Fruit fly (Drosophila melanogaster): Measurements from ENCODE around the gene CG7488.

CG7488 gene

DNA sequence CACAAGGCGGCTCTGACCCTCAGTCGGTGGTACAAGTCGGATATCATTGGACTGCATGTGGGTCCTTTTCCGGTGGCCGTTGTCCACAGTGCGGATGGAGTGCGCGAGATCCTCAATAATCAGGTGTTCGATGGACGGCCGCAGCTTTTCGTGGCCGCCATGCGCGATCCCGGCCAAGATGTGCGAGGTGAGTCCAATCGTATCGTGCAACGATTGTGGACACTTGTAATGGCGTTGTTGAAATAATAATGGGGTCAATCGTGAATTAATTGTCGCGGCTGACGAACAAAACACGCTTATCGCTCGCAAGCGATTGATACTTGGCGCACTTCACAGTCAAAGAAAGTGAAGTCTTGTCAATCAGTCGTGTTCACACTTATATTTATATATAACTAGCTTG is 31.4 kb upstream of the CG7488 start:
- TF ChIP-seq CG8301 (tag; optimal IDR thresholded peaks at IDR 0.05), result no peak
- TF ChIP-seq Snoo (tag; optimal IDR thresholded peaks at IDR 0.05), result no peak

DNA sequence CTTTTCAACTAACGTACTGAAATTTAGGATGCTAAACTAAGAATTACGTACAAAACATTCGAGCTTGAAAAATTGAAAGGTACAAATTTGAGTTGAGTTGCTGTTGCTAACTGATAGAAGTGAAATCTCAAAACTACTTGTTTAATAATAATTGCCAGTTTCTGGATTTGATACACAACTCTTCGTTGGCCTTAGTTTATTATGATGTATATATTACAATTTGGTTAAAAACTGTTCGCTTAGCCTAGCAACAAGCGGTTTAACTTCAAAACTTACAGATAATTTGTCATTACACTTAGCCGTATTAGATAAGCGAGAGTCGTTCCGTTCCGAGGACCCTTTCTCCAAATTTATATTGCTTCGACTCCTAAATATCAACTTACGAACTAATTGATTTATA is 27.8 kb upstream of the CG7488 start, which contains the start of the genes CG14384 and grsm:
TSS of gene CG14384 (minus strand) at position 101 of the 400 bp plus-strand sequence.
TSS of gene grsm (minus strand) at position 101 of the 400 bp plus-strand sequence.
- no peak for TF ChIP-seq Pif1B (GFP tag; optimal IDR thresholded peaks at IDR 0.05)
- no peak for TF ChIP-seq CG32121 (GFP tag; IDR thresholded peaks at IDR 0.05)
- no peak for TF ChIP-seq CG4496 (GFP tag; IDR thresholded peaks at IDR 0.05)
- no peak for TF ChIP-seq EcR (GFP tag; optimal IDR thresholded peaks at IDR 0.05)
- TF ChIP-seq CG14655 (GFP tag; optimal IDR thresholded peaks at IDR 0.05), result no peak
- TF ChIP-seq CG12605 (GFP tag; IDR thresholded peaks at IDR 0.05), result no peak
- no peak for TF ChIP-seq CG17806 (tag; optimal IDR thresholded peaks at IDR 0.05)
- no peak for TF ChIP-seq CG9948 (tag; optimal IDR thresholded peaks at IDR 0.05)
- no peak for TF ChIP-seq fd96Ca (GFP tag; IDR thresholded peaks at IDR 0.05)
- no peak for TF ChIP-seq rn (GFP tag; IDR thresholded peaks at IDR 0.05)
- no peak for TF ChIP-seq Snoo (tag; optimal IDR thresholded peaks at IDR 0.05)
- TF ChIP-seq Pif1A (GFP tag; optimal IDR thresholded peaks at IDR 0.05), result no peak
- TF ChIP-seq CG10348 (GFP tag; IDR thresholded peaks at IDR 0.05), result no peak
- no peak for TF ChIP-seq D1 (tag; optimal IDR thresholded peaks at IDR 0.05)
- TF ChIP-seq CG34367 (tag; optimal IDR thresholded peaks at IDR 0.05), result no peak

DNA sequence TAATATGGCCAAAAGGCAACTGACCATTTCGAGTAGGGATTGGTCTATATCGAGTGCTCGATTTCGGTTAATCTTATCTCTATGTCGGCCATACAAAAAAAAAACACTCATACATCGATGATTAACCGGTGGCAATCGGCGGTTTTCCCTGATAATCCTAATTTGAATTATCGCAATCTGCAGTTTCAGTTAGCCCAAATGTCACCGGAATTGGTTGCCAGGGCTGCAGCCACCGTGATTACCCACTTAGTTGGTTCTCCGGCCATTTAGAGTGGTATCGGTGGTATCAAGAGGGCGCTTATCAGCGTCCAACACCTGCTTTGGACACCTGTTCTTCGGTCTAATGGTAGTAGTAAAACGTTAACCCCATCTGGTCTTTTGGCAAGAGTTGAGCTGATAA is 23.3 kb upstream of the CG7488 start:
- no peak for TF ChIP-seq Pif1B (GFP tag; optimal IDR thresholded peaks at IDR 0.05)
- no peak for TF ChIP-seq Snoo (tag; optimal IDR thresholded peaks at IDR 0.05)
- TF ChIP-seq CG14655 (GFP tag; optimal IDR thresholded peaks at IDR 0.05), result no peak
- no peak for TF ChIP-seq CG10348 (GFP tag; IDR thresholded peaks at IDR 0.05)
- no peak for TF ChIP-seq CG15710 (tag; optimal IDR thresholded peaks at IDR 0.05)
- no peak for TF ChIP-seq CG8159 (tag; optimal IDR thresholded peaks at IDR 0.05)

DNA sequence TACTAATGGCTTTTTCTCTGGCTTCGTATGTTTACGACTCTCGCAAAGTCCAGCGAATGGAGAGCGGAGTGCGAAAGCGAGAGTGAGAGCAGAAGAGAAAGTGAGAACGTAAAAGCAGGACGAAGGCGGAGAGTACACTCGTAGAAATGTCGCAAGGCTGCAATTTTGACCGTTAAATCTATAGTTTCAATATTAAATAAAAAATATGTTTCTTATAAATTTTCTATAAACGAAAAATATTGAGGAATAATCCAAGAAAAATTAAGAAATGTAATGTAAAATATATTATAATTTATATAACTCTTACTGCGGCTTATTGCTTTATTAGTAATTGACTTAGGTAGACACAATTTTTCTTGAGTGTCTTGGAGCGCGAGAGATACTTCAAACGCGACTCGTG is 21.0 kb upstream of the CG7488 start:
- TF ChIP-seq D1 (tag; optimal IDR thresholded peaks at IDR 0.05) (no peak), CG14655 (GFP tag; optimal IDR thresholded peaks at IDR 0.05) (peak; percentile 53), CG8301 (tag; optimal IDR thresholded peaks at IDR 0.05) (no peak), Snoo (tag; optimal IDR thresholded peaks at IDR 0.05) (no peak), CG4496 (GFP tag; IDR thresholded peaks at IDR 0.05) (0 out of 3 replicates have a peak, but pooled peaks have one; percentile 23), Pif1B (GFP tag; optimal IDR thresholded peaks at IDR 0.05) (peak; percentile 63), CG9948 (tag; optimal IDR thresholded peaks at IDR 0.05) (peak; percentile 43), EcR (GFP tag; optimal IDR thresholded peaks at IDR 0.05) (no peak), Ets98B (GFP tag; IDR thresholded peaks at IDR 0.05) (no peak), Pif1A (GFP tag; optimal IDR thresholded peaks at IDR 0.05) (peak; percentile 22), CG13204 (GFP tag; optimal IDR thresholded peaks at IDR 0.05) (no peak), CG10348 (GFP tag; IDR thresholded peaks at IDR 0.05) (no peak), CG12605 (GFP tag; IDR thresholded peaks at IDR 0.05) (no peak), CG8159 (tag; optimal IDR thresholded peaks at IDR 0.05) (no peak), CG15710 (tag; optimal IDR thresholded peaks at IDR 0.05) (no peak)

- no peak for TF ChIP-seq CG8301 (tag; optimal IDR thresholded peaks at IDR 0.05)
- no peak for TF ChIP-seq Snoo (tag; optimal IDR thresholded peaks at IDR 0.05)
- no peak for TF ChIP-seq CG17806 (tag; optimal IDR thresholded peaks at IDR 0.05)
- no peak for TF ChIP-seq CG8159 (tag; optimal IDR thresholded peaks at IDR 0.05)
- no peak for TF ChIP-seq CG10348 (GFP tag; IDR thresholded peaks at IDR 0.05)
- no peak for TF ChIP-seq gl (tag; optimal IDR thresholded peaks at IDR 0.05)
- no peak for TF ChIP-seq rn (GFP tag; IDR thresholded peaks at IDR 0.05)
- no peak for TF ChIP-seq EcR (GFP tag; optimal IDR thresholded peaks at IDR 0.05)
- no peak for TF ChIP-seq CG14655 (GFP tag; optimal IDR thresholded peaks at IDR 0.05)
- TF ChIP-seq CG34367 (tag; optimal IDR thresholded peaks at IDR 0.05), result no peak
- TF ChIP-seq Ets98B (GFP tag; IDR thresholded peaks at IDR 0.05), result no peak
- TF ChIP-seq D1 (tag; optimal IDR thresholded peaks at IDR 0.05), result no peak
- no peak for TF ChIP-seq CG15710 (tag; optimal IDR thresholded peaks at IDR 0.05)
- no peak for TF ChIP-seq fd96Ca (GFP tag; IDR thresholded peaks at IDR 0.05)
- no peak for TF ChIP-seq CG13204 (GFP tag; optimal IDR thresholded peaks at IDR 0.05)
- TF ChIP-seq CG9948 (tag; optimal IDR thresholded peaks at IDR 0.05), result no peak
- no peak for TF ChIP-seq Pif1B (GFP tag; optimal IDR thresholded peaks at IDR 0.05)
- TF ChIP-seq CG12605 (GFP tag; IDR thresholded peaks at IDR 0.05), result no peak
- no peak for TF ChIP-seq Pif1A (GFP tag; optimal IDR thresholded peaks at IDR 0.05)
Observed at dm6 chr3R:12975223-12975622, 20.2 kb upstream of the CG7488 start.

DNA sequence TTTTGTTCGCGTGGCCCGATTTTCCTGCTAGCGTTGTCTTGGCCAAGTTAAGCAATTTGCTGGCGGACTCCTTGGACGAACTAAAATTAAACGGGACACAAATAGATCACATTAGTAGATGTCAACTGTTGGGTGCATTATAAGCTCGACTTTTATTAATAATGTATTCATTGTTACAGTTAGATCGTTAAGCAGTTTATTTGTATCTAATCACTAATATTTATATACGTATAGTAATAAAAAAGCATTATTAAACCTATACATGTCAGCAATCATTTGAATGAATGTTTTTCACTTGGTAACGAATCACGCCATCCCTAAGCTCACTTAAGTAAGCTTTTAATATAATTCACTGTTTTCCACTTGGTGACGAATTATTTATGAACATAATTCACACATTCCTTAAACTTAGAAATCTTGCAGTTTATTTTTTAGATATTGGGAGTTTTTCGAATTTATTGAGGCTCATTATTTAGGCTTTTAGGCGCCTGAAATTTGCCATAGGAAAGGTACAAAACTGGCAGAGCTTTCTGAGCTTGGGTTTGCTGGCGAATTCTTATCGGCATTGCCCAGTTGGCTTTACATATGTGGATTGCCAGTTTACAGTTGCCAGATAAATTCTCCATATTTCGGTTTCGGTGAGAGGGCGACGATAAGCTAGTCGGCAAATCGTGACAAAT is 17.9 kb upstream of the CG7488 start, which contains the start of the genes CG7381 and CG7091:
TSS of gene CG7381 (minus strand) at position 101 of the 680 bp plus-strand sequence.
TSS of gene CG7091 (plus strand) at position 630 of the 680 bp plus-strand sequence.
- TF ChIP-seq EcR (GFP tag; optimal IDR thresholded peaks at IDR 0.05) (no peak), CG15710 (tag; optimal IDR thresholded peaks at IDR 0.05) (no peak), CG32121 (GFP tag; IDR thresholded peaks at IDR 0.05) (no peak), CG34367 (tag; optimal IDR thresholded peaks at IDR 0.05) (no peak), CG14655 (GFP tag; optimal IDR thresholded peaks at IDR 0.05) (no peak), CG12605 (GFP tag; IDR thresholded peaks at IDR 0.05) (no peak), CG8301 (tag; optimal IDR thresholded peaks at IDR 0.05) (no peak)
